Worm (Caenorhabditis elegans): Measurements from ENCODE around the gene evl-20.

evl-20 gene

DNA sequence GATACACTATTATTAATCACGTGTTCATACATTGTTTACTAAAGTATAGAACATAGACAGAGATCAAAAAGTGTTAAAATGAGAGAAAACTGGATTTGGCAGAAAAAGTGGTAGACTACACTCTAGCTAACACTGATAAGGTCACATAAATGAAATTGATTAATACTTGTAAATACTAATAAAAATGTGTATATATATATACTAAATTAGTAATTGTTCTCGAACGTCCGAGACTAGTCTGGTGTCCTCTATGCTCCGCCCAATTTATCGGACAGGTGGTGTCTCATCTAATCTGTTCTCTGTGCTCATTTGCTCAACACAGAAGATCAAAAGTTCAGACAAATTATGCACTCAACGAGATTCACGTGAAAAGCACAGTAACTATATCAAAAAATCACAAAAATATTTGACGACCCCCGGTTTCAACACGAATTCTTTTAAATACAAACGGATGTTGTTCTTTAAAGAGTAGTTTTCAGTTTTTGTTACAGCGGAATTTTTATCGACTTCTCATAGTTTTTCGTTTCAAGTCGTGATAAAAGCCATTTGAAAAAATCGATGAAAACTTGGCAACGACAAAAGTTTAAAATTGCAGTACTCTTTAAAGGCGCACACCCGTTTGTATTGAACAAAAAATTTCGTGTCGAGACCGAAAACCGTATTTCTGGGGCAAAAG is 37.1 kb downstream of the evl-20 start:
- TF ChIP-seq ztf-4 (tag; optimal IDR thresholded peaks at IDR 0.05) (no peak), ceh-16 (tag; optimal IDR thresholded peaks at IDR 0.05) (no peak), sea-2 (GFP tag; optimal IDR thresholded peaks at IDR 0.05) (no peak), unc-39 (tag; optimal IDR thresholded peaks at IDR 0.05) (no peak), nhr-76 (tag; optimal IDR thresholded peaks at IDR 0.05) (no peak), lin-15B (tag; optimal IDR thresholded peaks at IDR 0.05) (no peak), nhr-28 (tag; optimal IDR thresholded peaks at IDR 0.05) (no peak), hmg-11 (tag; optimal IDR thresholded peaks at IDR 0.05) (no peak), nhr-25 (tag; optimal IDR thresholded peaks at IDR 0.05) (no peak), ceh-82 (tag; optimal IDR thresholded peaks at IDR 0.05) (no peak), nfya-1 (tag; optimal IDR thresholded peaks at IDR 0.05; ENCODE audit: insufficient read depth) (peak; percentile 37), nhr-23 (tag; optimal IDR thresholded peaks at IDR 0.05) (no peak), eor-1 (tag; optimal IDR thresholded peaks at IDR 0.05) (no peak), pqm-1 (tag; optimal IDR thresholded peaks at IDR 0.05) (peak; percentile 3), skn-1 (tag; optimal IDR thresholded peaks at IDR 0.05) (no peak), R02D3.7 (tag; optimal IDR thresholded peaks at IDR 0.05) (no peak), lsy-12 (tag; optimal IDR thresholded peaks at IDR 0.05) (no peak), tbx-2 (tag; optimal IDR thresholded peaks at IDR 0.05) (no peak), egl-5 (tag; optimal IDR thresholded peaks at IDR 0.05) (peak; percentile 24), mml-1 (tag; optimal IDR thresholded peaks at IDR 0.05) (peak; percentile 45), nhr-67 (tag; optimal IDR thresholded peaks at IDR 0.05) (no peak), elt-2 (tag; optimal IDR thresholded peaks at IDR 0.05) (peak; percentile 55), egl-27 (tag; optimal IDR thresholded peaks at IDR 0.05) (no peak), nhr-11 (tag; optimal IDR thresholded peaks at IDR 0.05) (no peak), ceh-28 (tag; optimal IDR thresholded peaks at IDR 0.05) (no peak), jun-1 (tag; optimal IDR thresholded peaks at IDR 0.05) (no peak), ama-1 (optimal IDR thresholded peaks at IDR 0.05) (peak; percentile 88), aly-2 (tag; optimal IDR thresholded peaks at IDR 0.05) (no peak), pha-4 (tag; optimal IDR thresholded peaks at IDR 0.05) (peak; percentile 50), elt-1 (tag; optimal IDR thresholded peaks at IDR 0.05) (no peak), nhr-43 (tag; optimal IDR thresholded peaks at IDR 0.05; ENCODE audit: poor library complexity, severe bottlenecking) (peak; percentile 26), elt-3 (tag; optimal IDR thresholded peaks at IDR 0.05) (no peak)

DNA sequence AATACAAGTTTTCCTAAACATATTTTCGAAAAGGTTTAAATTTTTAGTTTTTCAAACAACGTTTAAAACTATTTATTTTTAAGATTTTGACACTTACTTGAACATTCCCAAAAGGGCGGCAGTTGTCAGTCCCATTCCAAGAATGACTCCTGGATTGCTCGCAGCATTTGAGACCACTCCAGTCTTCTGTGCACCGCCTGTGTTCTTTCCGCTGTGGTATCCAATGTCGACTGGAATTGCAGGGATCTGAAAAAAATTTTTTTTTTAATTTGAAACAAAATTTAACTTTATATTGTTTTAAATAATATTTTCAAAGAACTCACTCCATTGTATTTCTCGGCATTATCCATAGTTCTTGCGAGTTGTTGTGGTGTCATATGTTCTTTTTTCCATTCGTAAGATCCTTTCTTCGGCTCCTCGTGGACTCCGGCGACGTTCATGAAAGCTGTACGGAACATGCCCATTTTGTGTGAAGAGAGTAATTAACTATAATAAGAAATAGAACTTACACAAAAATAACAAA is 37.7 kb downstream of the evl-20 start, which contains the start of gene M05D6.5:
TSS of gene M05D6.5 (minus strand) at position 473 of the 523 bp plus-strand sequence.
- TF ChIP-seq unc-39 (tag; optimal IDR thresholded peaks at IDR 0.05), result no peak
- peak; percentile 89 for TF ChIP-seq ama-1 (optimal IDR thresholded peaks at IDR 0.05)

DNA sequence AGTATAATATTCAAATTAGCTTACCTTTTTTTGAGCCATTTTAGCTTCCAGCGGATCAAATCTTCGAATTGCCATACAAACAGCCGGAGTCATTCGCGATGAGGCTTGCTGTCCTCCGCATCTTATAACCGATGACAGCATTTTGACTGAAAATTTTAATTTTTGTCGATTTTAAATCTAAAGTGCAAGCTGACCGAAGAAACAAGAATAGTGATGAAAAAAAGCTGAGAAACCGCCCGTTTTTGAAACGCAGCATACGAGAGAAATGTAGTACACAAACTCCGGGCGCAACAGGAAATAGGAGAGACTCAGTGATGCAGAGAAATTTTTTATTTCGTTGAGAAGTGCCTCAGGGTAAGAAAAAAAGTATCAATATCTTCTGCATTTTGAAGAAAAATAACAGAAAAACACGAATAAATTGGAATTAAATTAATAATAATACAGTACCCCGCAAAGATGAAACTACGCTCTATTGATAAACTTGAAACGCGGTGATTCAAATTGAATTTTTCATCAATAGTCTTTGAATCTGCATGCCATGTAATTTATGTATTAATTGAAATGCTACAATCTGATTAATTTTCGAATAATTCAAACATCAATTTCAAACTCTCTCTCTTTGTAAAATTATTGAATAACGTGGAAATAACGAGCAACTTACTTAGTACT is 39.2 kb downstream of the evl-20 start:
- TF ChIP-seq pha-4 (tag; optimal IDR thresholded peaks at IDR 0.05), result peak; percentile 65
- no peak for TF ChIP-seq ZK546.5 (tag; optimal IDR thresholded peaks at IDR 0.05)
- TF ChIP-seq egl-27 (tag; optimal IDR thresholded peaks at IDR 0.05), result no peak
- TF ChIP-seq elt-2 (tag; optimal IDR thresholded peaks at IDR 0.05), result peak; percentile 7
- no peak for TF ChIP-seq egl-5 (tag; optimal IDR thresholded peaks at IDR 0.05)
- TF ChIP-seq nhr-12 (tag; optimal IDR thresholded peaks at IDR 0.05), result no peak
- TF ChIP-seq lin-15B (tag; optimal IDR thresholded peaks at IDR 0.05), result peak; percentile 40
- peak; percentile 13 for TF ChIP-seq skn-1 (tag; optimal IDR thresholded peaks at IDR 0.05)
- TF ChIP-seq ama-1 (optimal IDR thresholded peaks at IDR 0.05), result no peak
- TF ChIP-seq lin-39 (tag; optimal IDR thresholded peaks at IDR 0.05), result peak; percentile 39
- peak; percentile 34 for TF ChIP-seq nhr-25 (tag; optimal IDR thresholded peaks at IDR 0.05)
- TF ChIP-seq elt-1 (tag; optimal IDR thresholded peaks at IDR 0.05), result no peak
- peak; percentile 46 for TF ChIP-seq nfya-1 (tag; optimal IDR thresholded peaks at IDR 0.05; ENCODE audit: insufficient read depth)

DNA sequence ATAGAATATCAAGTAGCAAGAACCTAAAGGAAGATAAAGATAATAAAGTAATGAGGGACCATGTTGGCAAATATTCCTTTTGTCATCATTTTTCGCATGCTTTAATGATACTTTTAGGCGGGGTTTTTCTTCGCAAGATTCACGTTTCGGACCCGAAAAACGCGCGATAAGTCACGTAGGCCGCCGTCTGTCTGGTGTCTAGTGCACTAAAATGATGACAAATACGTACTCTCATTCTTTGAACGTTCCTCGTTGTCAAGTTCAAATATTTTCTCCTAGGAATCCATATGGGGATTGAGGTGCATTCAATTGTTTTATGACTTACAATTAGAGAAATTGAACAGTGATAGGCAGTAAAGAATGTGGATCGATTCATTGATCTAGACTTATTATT is 39.7 kb downstream of the evl-20 start, which contains the start of gene taap-1:
TSS of gene taap-1 (minus strand) at position 79 of the 394 bp plus-strand sequence.
- TF ChIP-seq skn-1 (tag; optimal IDR thresholded peaks at IDR 0.05) (peak; percentile 94), ZK546.5 (tag; optimal IDR thresholded peaks at IDR 0.05) (no peak), pqm-1 (tag; optimal IDR thresholded peaks at IDR 0.05) (peak; percentile 4), fkh-10 (GFP tag; optimal IDR thresholded peaks at IDR 0.05) (no peak), nfya-1 (tag; optimal IDR thresholded peaks at IDR 0.05; ENCODE audit: insufficient read depth) (peak; percentile 17), nhr-43 (tag; optimal IDR thresholded peaks at IDR 0.05; ENCODE audit: poor library complexity, severe bottlenecking) (peak; percentile 34)

Measured in whole organism, L3 larva.